Worm (Caenorhabditis elegans) whole organism, early embryonic: ENCODE data around the gene pstk-1.

ENCODE experiments used
- F13C5.2 ChIP-seq: sonication (generic microtip); optimal IDR thresholded peaks from 2 replicates; lab custom pipeline; 2017; ENCODE audit warnings: mild to moderate bottlenecking, missing genetic modification characterization, inconsistent platforms, missing compliant biosample characterization
- aly-1 ChIP-seq: sonication (generic microtip); optimal IDR thresholded peaks from 2 replicates; lab custom pipeline; 2016; ENCODE audit warnings: missing genetic modification characterization, missing compliant biosample characterization
- ama-1 ChIP-seq: fragments of 150-350 bp; optimal IDR thresholded peaks from 2 replicates; lab custom pipeline; 2014
- ceh-13 ChIP-seq: fragments of 200-800 bp; sonication (Bioruptor generic); optimal IDR thresholded peaks from 2 replicates; lab custom pipeline; 2018; ENCODE audit warnings: mild to moderate bottlenecking, missing genetic modification characterization, missing compliant biosample characterization
- ets-7 ChIP-seq: sonication (generic microtip); optimal IDR thresholded peaks from 2 replicates; lab custom pipeline; 2016; ENCODE audit warnings: missing genotype, missing genetic modification characterization, missing compliant biosample characterization
- flt-1 ChIP-seq: fragments of 200-800 bp; sonication (Bioruptor generic); IDR thresholded peaks from 2 replicates; pipeline ENCODE4 v1.3.6; 2022; ENCODE audit warnings: missing genetic modification characterization, missing compliant biosample characterization
- hmbx-1 ChIP-seq: sonication (generic microtip); optimal IDR thresholded peaks from 2 replicates; lab custom pipeline; 2016; ENCODE audit warnings: mild to moderate bottlenecking, missing genetic modification characterization, missing compliant biosample characterization
- hmg-4 ChIP-seq: fragments of 200-800 bp; sonication (Bioruptor generic); optimal IDR thresholded peaks from 2 replicates; lab custom pipeline; 2018; ENCODE audit warnings: mild to moderate bottlenecking, missing genetic modification characterization, missing compliant biosample characterization
- hnd-1 ChIP-seq: sonication (generic microtip); optimal IDR thresholded peaks from 2 replicates; lab custom pipeline; 2016; ENCODE audit warnings: missing genetic modification characterization, missing compliant biosample characterization
- pes-1 ChIP-seq: fragments of 200-800 bp; sonication (Bioruptor generic); IDR thresholded peaks from 2 replicates; pipeline ENCODE4 v1.3.6; 2022; ENCODE audit warnings: missing genetic modification reagents, missing genetic modification characterization, missing compliant biosample characterization
- scrt-1 ChIP-seq: fragments of 200-800 bp; sonication (Bioruptor generic); IDR thresholded peaks from 2 replicates; pipeline ENCODE4 v1.3.6; 2022; ENCODE audit warnings: missing genetic modification characterization, missing compliant biosample characterization
- sea-1 ChIP-seq: fragments of 200-800 bp; sonication (Bioruptor generic); conservative IDR thresholded peaks from 2 replicates; pipeline ENCODE4 v1.3.6; 2022; ENCODE audit warnings: missing genetic modification characterization, missing compliant biosample characterization
- tbx-37 ChIP-seq: fragments of 200-800 bp; sonication (Bioruptor generic); conservative IDR thresholded peaks from 2 replicates; pipeline ENCODE4 v1.3.6; 2022; ENCODE audit warnings: missing genetic modification reagents, missing genetic modification characterization, missing compliant biosample characterization
- tra-4 ChIP-seq: sonication (generic microtip); optimal IDR thresholded peaks from 2 replicates; lab custom pipeline; 2017; ENCODE audit warnings: missing genetic modification characterization, missing compliant biosample characterization

- TF ChIP-seq pes-1 (GFP tag; lab: Robert Waterston, UW) (no peak), ama-1 (lab: Kevin White, UChicago) (no peak), aly-1 (tag; lab: Kevin White, UChicago) (no peak), tbx-37 (GFP tag; lab: Robert Waterston, UW) (no peak), ets-7 (no peak), hmbx-1 (tag; lab: Kevin White, UChicago) (no peak), scrt-1 (GFP tag; lab: Robert Waterston, UW) (no peak), hmg-4 (GFP tag; lab: Kevin White, UChicago) (no peak), flt-1 (no peak), ceh-13 (no peak), F13C5.2 (tag; lab: Kevin White, UChicago) (no peak), tra-4 (no peak), sea-1 (GFP tag; lab: Robert Waterston, UW) (no peak), hnd-1 (tag; lab: Kevin White, UChicago) (no peak)
These were observed 18.0 kb downstream of the pstk-1 start, which contains the start of gene arrd-16 for ce11 chrIII:12484432-12484831.
